Worm (Caenorhabditis elegans) whole organism, L4/young adult: Measurements from ENCODE around the gene F42G4.6.
"Not testable (repeated sequence)": the region's sequence is repeated elsewhere in the genome, so short reads cannot be mapped to it uniquely, and the experiment has no call there.

Experiments
- W03F9.2 ChIP-seq: fragments of 150-350 bp; optimal IDR thresholded peaks from 2 replicates; lab custom pipeline; 2014; ENCODE audit warnings: missing biosample characterization, missing genetic modification characterization
- dao-5 ChIP-seq: sonication (generic microtip); optimal IDR thresholded peaks from 2 replicates; lab custom pipeline; 2016; ENCODE audit warnings: missing genotype, missing genetic modification characterization, moderate library complexity, missing compliant biosample characterization
- him-1 ChIP-seq: sonication (generic microtip); optimal IDR thresholded peaks from 2 replicates; lab custom pipeline; 2016; ENCODE audit warnings: missing genotype, missing genetic modification reagents, missing genetic modification characterization, missing compliant biosample characterization

F42G4.6 gene

ce11 chrII:13078848-13079428, at the start of gene F42G4.6:
TSS of gene F42G4.6 (plus strand) at chrII:13079378.
- TF ChIP-seq him-1 (tag; lab: Kevin White, UChicago) (no peak), W03F9.2 (tag; lab: Kevin White, UChicago) (no peak), dao-5 (tag; lab: Kevin White, UChicago) (no peak)

ce11 chrII:13030051-13030437, 49.1 kb upstream of the F42G4.6 start:
- TF ChIP-seq W03F9.2 (tag; lab: Kevin White, UChicago), result no peak
- TF ChIP-seq him-1 (tag; lab: Kevin White, UChicago), result no peak
- TF ChIP-seq dao-5 (tag; lab: Kevin White, UChicago), result no peak

- TF ChIP-seq him-1 (tag; lab: Kevin White, UChicago) (no peak), dao-5 (tag; lab: Kevin White, UChicago) (no peak), W03F9.2 (tag; lab: Kevin White, UChicago) (peak; percentile 2)
These were observed 48.5 kb upstream of the F42G4.6 start for ce11 chrII:13030567-13031188.

- not testable (repeated sequence) for TF ChIP-seq dao-5, him-1, W03F9.2 (tag; lab: Kevin White, UChicago)
These were observed 47.5 kb upstream of the F42G4.6 start, which contains the start of gene F18A11.2 for ce11 chrII:13031649-13032191. TSS of gene F18A11.2 (plus strand) at chrII:13031699.

ce11 chrII:13036717-13037116, 42.5 kb upstream of the F42G4.6 start, which contains the start of gene F18A11.3:
TSS of gene F18A11.3 (minus strand) at chrII:13036841.
- TF ChIP-seq him-1 (tag; lab: Kevin White, UChicago), result no peak
- TF ChIP-seq dao-5 (tag; lab: Kevin White, UChicago), result no peak
- TF ChIP-seq W03F9.2 (tag; lab: Kevin White, UChicago), result no peak

- TF ChIP-seq him-1, dao-5, W03F9.2 (tag; lab: Kevin White, UChicago): not testable (repeated sequence)
These were observed 35.6 kb upstream of the F42G4.6 start, which contains the start of gene puf-6 for ce11 chrII:13043433-13044054. TSS of gene puf-6 (minus strand) at chrII:13043445.

ce11 chrII:13047106-13047505, 32.1 kb upstream of the F42G4.6 start, which contains the start of gene F42G4.7:
TSS of gene F42G4.7 (minus strand) at chrII:13047290.
- TF ChIP-seq W03F9.2, him-1, dao-5 (tag; lab: Kevin White, UChicago): not testable (repeated sequence)

- TF ChIP-seq dao-5, W03F9.2, him-1 (tag; lab: Kevin White, UChicago): not testable (repeated sequence)
These were observed 31.6 kb upstream of the F42G4.6 start, which contains the start of gene F42G4.2 for ce11 chrII:13047609-13048008. TSS of gene F42G4.2 (plus strand) at chrII:13047909.

- TF ChIP-seq W03F9.2 (tag; lab: Kevin White, UChicago) (no peak), him-1 (tag; lab: Kevin White, UChicago) (no peak), dao-5 (tag; lab: Kevin White, UChicago) (no peak)
These were observed 29.1 kb upstream of the F42G4.6 start for ce11 chrII:13050050-13050449.

ce11 chrII:13053443-13053842, 25.7 kb upstream of the F42G4.6 start:
- TF ChIP-seq dao-5 (tag; lab: Kevin White, UChicago) (no peak), W03F9.2 (tag; lab: Kevin White, UChicago) (no peak), him-1 (tag; lab: Kevin White, UChicago) (no peak)

ce11 chrII:13056580-13056979, 22.6 kb upstream of the F42G4.6 start, which contains the start of gene zyx-1:
TSS of gene zyx-1 (plus strand) at chrII:13056910.
- TF ChIP-seq dao-5 (tag; lab: Kevin White, UChicago), result no peak
- TF ChIP-seq W03F9.2 (tag; lab: Kevin White, UChicago), result no peak
- no peak for TF ChIP-seq him-1 (tag; lab: Kevin White, UChicago)

- no peak for TF ChIP-seq him-1 (tag; lab: Kevin White, UChicago)
- no peak for TF ChIP-seq W03F9.2 (tag; lab: Kevin White, UChicago)
- no peak for TF ChIP-seq dao-5 (tag; lab: Kevin White, UChicago)
These were observed 20.0 kb upstream of the F42G4.6 start for ce11 chrII:13059196-13059595.
